Worm (Caenorhabditis elegans): Measurements from ENCODE around the gene R03E9.2.

- TF ChIP-seq dao-5 (tag; optimal IDR thresholded peaks at IDR 0.05) (no peak), him-1 (tag; optimal IDR thresholded peaks at IDR 0.05) (no peak)
These were observed 12.4 kb upstream of the R03E9.2 start for ce11 chrX:6745515-6745914.

Measured in whole organism, L4/young adult.